Worm (Caenorhabditis elegans): Measurements from ENCODE around the gene F18C5.10.

The F18C5.10 gene

DNA sequence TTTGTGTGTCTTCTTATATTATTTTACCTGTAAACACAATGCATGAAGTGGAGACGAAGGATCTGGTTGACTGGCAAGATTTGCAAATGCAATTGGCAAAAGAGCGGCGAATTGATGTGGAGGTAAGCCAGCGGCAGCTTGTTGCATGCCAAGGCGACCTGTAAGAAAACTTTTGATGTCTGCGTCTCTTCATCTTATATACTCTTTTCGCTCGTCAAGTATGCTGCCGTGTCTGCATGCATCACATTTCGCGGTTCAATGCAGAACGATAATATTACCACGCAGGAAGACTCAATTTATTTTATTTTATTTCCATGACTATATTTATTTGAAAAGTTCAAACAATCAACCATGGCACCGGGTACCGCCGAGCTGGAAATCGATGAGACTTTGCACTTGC lies 39.7 kb upstream of the F18C5.10 start, which contains the start of gene vps-33.2 (continued):
- TF ChIP-seq ceh-8 (GFP tag; optimal IDR thresholded peaks at IDR 0.05): no peak
- TF ChIP-seq unc-86 (tag; optimal IDR thresholded peaks at IDR 0.05): peak; percentile 40
- TF ChIP-seq hlh-4 (tag; optimal IDR thresholded peaks at IDR 0.05): no peak
- no peak for TF ChIP-seq lin-13 (GFP tag; optimal IDR thresholded peaks at IDR 0.05)
- TF ChIP-seq rnt-1 (tag; optimal IDR thresholded peaks at IDR 0.05): peak; percentile 68
- TF ChIP-seq mab-9 (GFP tag; IDR thresholded peaks at IDR 0.05): no peak
- no peak for TF ChIP-seq Y116A8C.19 (tag; optimal IDR thresholded peaks at IDR 0.05; ENCODE audit: borderline replicate concordance)
- TF ChIP-seq ama-1 (optimal IDR thresholded peaks at IDR 0.05): no peak
- peak; percentile 57 for TF ChIP-seq nhr-20 (tag; optimal IDR thresholded peaks at IDR 0.05)
- TF ChIP-seq nhr-77 (tag; optimal IDR thresholded peaks at IDR 0.05): no peak
- peak; percentile 61 to 71 for TF ChIP-seq efl-1 (optimal IDR thresholded peaks at IDR 0.05)
- peak; percentile 60 to 95 for TF ChIP-seq efl-1 (GFP tag; optimal IDR thresholded peaks at IDR 0.05 in 1 of 2)
- TF ChIP-seq ceh-82 (tag; optimal IDR thresholded peaks at IDR 0.05): peak in 2 of 3 experiments; percentile 6 to 32
- peak in 1 of 6 experiments; percentile 6 for TF ChIP-seq elt-3 (tag; optimal IDR thresholded peaks at IDR 0.05)
- TF ChIP-seq mdl-1 (tag; optimal IDR thresholded peaks at IDR 0.05): peak in 1 of 2 experiments; percentile 58
- no peak for TF ChIP-seq ceh-90 (tag; optimal IDR thresholded peaks at IDR 0.05)
- no peak for TF ChIP-seq hpl-2 (GFP tag; optimal IDR thresholded peaks at IDR 0.05)
- no peak for TF ChIP-seq nhr-28 (tag; optimal IDR thresholded peaks at IDR 0.05)

DNA sequence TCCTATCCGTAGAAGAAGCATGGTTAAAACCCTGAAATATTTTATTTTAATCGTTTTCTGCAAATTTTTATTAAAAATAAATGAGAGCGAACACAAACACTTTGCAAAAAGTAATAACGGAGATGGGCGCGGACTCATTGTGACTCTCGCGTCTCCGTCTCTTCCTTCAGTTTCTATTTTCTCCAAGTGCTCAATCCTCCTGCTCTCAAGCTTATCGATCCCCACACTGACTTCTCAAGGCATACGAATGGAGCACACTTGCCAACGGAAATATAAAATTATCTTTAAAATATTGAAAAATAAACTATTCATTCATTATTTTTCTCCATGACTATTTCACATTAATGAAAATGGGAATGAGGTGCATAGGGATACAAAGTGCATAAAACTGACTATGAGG lies 36.8 kb upstream of the F18C5.10 start, which contains the start of gene dnj-8:
Gene dnj-8 (minus strand): TSS at position 31 of the 400 bp plus-strand sequence.
- TF ChIP-seq mab-9 (GFP tag; IDR thresholded peaks at IDR 0.05) (no peak), ceh-82 (tag; optimal IDR thresholded peaks at IDR 0.05) (peak in 1 of 3 experiments; percentile 11), snu-23 (GFP tag; optimal IDR thresholded peaks at IDR 0.05) (no peak), dpl-1 (GFP tag; optimal IDR thresholded peaks at IDR 0.05) (peak in 1 of 3 experiments; percentile 21), efl-1 (optimal IDR thresholded peaks at IDR 0.05) (peak; percentile 2 to 10), efl-1 (GFP tag; optimal IDR thresholded peaks at IDR 0.05 in 1 of 2) (peak in 1 of 2 experiments; percentile 12), F16B12.6 (tag; optimal IDR thresholded peaks at IDR 0.05) (peak; percentile 4), fkh-8 (tag; optimal IDR thresholded peaks at IDR 0.05) (peak; percentile 1), lsy-2 (tag; optimal IDR thresholded peaks at IDR 0.05) (peak in 1 of 2 experiments; percentile 15), lin-15B (tag; optimal IDR thresholded peaks at IDR 0.05) (peak; percentile 2), lin-14 (GFP tag; optimal IDR thresholded peaks at IDR 0.05) (peak; percentile 60)

DNA sequence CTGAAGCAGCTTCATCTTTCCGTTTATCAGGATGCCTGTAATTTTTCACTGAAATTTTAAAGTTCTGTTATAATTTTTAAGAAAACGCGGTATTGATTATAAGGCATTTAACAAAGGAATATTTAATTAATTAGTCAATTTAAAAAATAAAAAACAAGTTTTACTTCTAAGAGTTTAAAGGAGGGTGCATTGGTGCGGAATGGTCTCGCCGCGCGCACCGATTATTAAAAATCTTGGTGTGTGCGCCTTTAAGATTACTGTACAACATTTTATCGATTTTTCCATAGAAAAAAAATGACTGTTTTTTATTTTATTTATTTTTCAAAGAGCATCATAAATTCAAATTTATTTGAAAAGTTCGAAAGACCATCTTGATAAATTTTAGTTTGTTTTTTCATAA lies 36.3 kb upstream of the F18C5.10 start:
- TF ChIP-seq egl-27 (tag; optimal IDR thresholded peaks at IDR 0.05) (no peak), C34B4.2 (tag; optimal IDR thresholded peaks at IDR 0.05) (no peak), mab-9 (GFP tag; IDR thresholded peaks at IDR 0.05) (no peak)

DNA sequence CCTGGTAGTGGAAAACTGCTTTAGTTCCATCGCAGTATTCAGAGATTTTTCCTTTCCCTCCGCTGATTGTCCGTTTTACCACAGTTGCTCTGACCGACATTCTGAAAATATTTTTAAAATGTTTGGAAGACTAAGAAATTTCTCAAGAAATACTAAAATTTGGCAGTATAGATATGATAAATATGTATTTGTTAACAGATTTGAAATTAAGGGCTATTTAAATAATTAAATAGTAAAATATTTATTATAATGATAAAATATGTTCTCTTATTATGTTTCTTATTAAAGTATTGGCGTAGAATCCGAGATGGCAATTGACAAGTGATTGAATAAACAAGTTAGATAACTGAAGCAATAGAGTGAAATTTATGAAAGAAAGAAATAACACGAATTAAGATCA lies 32.9 kb upstream of the F18C5.10 start, which contains the start of gene aipr-1:
Gene aipr-1 (minus strand): TSS at position 101 of the 400 bp plus-strand sequence.
- TF ChIP-seq sox-4 (tag; optimal IDR thresholded peaks at IDR 0.05) (no peak), fkh-8 (tag; optimal IDR thresholded peaks at IDR 0.05) (no peak), snpc-4 (tag; optimal IDR thresholded peaks at IDR 0.05) (no peak), nhr-20 (tag; optimal IDR thresholded peaks at IDR 0.05) (no peak), ceh-82 (tag; optimal IDR thresholded peaks at IDR 0.05) (no peak), hpl-2 (GFP tag; optimal IDR thresholded peaks at IDR 0.05) (no peak), unc-62 (GFP tag; optimal IDR thresholded peaks at IDR 0.05) (no peak), aha-1 (tag; optimal IDR thresholded peaks at IDR 0.05) (no peak), sup-37 (GFP tag; optimal IDR thresholded peaks at IDR 0.05) (no peak), alr-1 (tag; optimal IDR thresholded peaks at IDR 0.05; ENCODE audit: borderline replicate concordance) (no peak), elt-2 (tag; optimal IDR thresholded peaks at IDR 0.05) (no peak), dpl-1 (GFP tag; optimal IDR thresholded peaks at IDR 0.05) (no peak), irx-1 (tag; optimal IDR thresholded peaks at IDR 0.05) (no peak), isw-1 (GFP tag; IDR thresholded peaks at IDR 0.05) (no peak), blmp-1 (tag; optimal IDR thresholded peaks at IDR 0.05) (no peak), fos-1 (tag; optimal IDR thresholded peaks at IDR 0.05) (no peak), ztf-11 (tag; optimal IDR thresholded peaks at IDR 0.05) (no peak), ces-1 (GFP tag; optimal IDR thresholded peaks at IDR 0.05) (no peak), sptf-1 (tag; optimal IDR thresholded peaks at IDR 0.05) (no peak), lin-35 (GFP tag; optimal IDR thresholded peaks at IDR 0.05) (no peak)
